Worm (Caenorhabditis elegans): ENCODE data around the gene ani-1.

Gene ani-1

DNA sequence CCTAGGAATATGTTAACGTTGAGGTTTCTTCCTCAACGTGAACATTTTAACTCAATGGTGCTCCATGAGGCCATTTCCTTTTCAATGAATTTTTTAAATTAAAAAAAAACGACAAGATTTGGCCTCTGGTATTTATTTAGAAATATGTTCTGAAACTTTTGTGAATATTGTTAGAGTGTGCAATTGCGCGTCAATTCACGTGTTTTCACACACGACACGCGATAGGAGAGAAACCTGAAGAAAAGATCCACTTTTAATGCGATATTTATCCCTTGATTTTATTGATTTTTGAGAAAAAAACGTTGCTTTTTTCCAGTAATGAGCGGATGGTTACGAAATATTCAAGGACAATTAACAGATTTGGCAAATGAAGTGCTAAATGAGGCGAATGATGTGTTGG is 46.1 kb upstream of the ani-1 start, which contains the start of gene sql-1 (continued):
- TF ChIP-seq fkh-3 (tag; optimal IDR thresholded peaks at IDR 0.05) (peak; percentile 74), F10E7.11 (tag; optimal IDR thresholded peaks at IDR 0.05) (peak; percentile 14), nhr-120 (GFP tag; IDR thresholded peaks at IDR 0.05) (no peak), let-607 (tag; optimal IDR thresholded peaks at IDR 0.05) (no peak), rpc-1 (optimal IDR thresholded peaks at IDR 0.05) (no peak), rpc-1 (tag; optimal IDR thresholded peaks at IDR 0.05) (no peak), lir-1 (GFP tag; conservative IDR thresholded peaks at IDR 0.05) (no peak), Y53G8AR.9 (GFP tag; conservative IDR thresholded peaks at IDR 0.05) (peak; percentile 83), ceh-91 (GFP tag; IDR thresholded peaks at IDR 0.05) (no peak), ztf-26 (tag; optimal IDR thresholded peaks at IDR 0.05) (no peak), ztf-3 (GFP tag; optimal IDR thresholded peaks at IDR 0.05) (no peak), Y56A3A.18 (GFP tag; IDR thresholded peaks at IDR 0.05) (no peak), ceh-79 (tag; optimal IDR thresholded peaks at IDR 0.05) (peak; percentile 30), madf-3 (GFP tag; IDR thresholded peaks at IDR 0.05) (no peak), lin-54 (GFP tag; optimal IDR thresholded peaks at IDR 0.05) (peak; percentile 53), T07F8.4 (tag; optimal IDR thresholded peaks at IDR 0.05) (no peak), rec-8 (tag; optimal IDR thresholded peaks at IDR 0.05) (peak; percentile 11 to 63), D2030.7 (GFP tag; IDR thresholded peaks at IDR 0.05) (no peak), F39B2.1 (GFP tag; IDR thresholded peaks at IDR 0.05) (no peak), nfya-2 (GFP tag; IDR thresholded peaks at IDR 0.05) (peak; percentile 77; the same call in 1 of the 2 replicates), mel-28 (tag; optimal IDR thresholded peaks at IDR 0.05; ENCODE audit: borderline replicate concordance) (no peak), nfyb-1 (GFP tag; IDR thresholded peaks at IDR 0.05) (0 out of 2 replicates have a peak, but pooled peaks have one; percentile 8), mes-4 (tag; optimal IDR thresholded peaks at IDR 0.05) (peak; percentile 41), Y79H2A.3 (GFP tag; conservative IDR thresholded peaks at IDR 0.05) (no peak), C17E4.6 (GFP tag; IDR thresholded peaks at IDR 0.05) (peak; percentile 80; the same call in 1 of the 2 replicates), ama-1 (optimal IDR thresholded peaks at IDR 0.05) (no peak), ama-1 (GFP tag; optimal IDR thresholded peaks at IDR 0.05) (peak; percentile 26 to 84), egl-44 (GFP tag; IDR thresholded peaks at IDR 0.05) (no peak), pbrm-1 (GFP tag; IDR thresholded peaks at IDR 0.05) (no peak), tbp1 (GFP tag; optimal IDR thresholded peaks at IDR 0.05) (peak; percentile 35), B0019.2 (GFP tag; conservative IDR thresholded peaks at IDR 0.05) (0 out of 2 replicates have a peak, but pooled peaks have one; percentile 17), hlh-12 (tag; optimal IDR thresholded peaks at IDR 0.05) (no peak), T26A5.8 (tag; optimal IDR thresholded peaks at IDR 0.05) (peak; percentile 67), lsl-1 (GFP tag; optimal IDR thresholded peaks at IDR 0.05) (peak; percentile 32), hmg-20 (GFP tag; IDR thresholded peaks at IDR 0.05) (no peak), lin-26 (GFP tag; IDR thresholded peaks at IDR 0.05) (no peak), ekl-4 (GFP tag; IDR thresholded peaks at IDR 0.05) (no peak; the same call in 1 of the 2 replicates), lin-35 (GFP tag; optimal IDR thresholded peaks at IDR 0.05) (no peak), ceh-100 (GFP tag; IDR thresholded peaks at IDR 0.05) (0 out of 2 replicates have a peak, but pooled peaks have one; percentile 31), him-1 (tag; optimal IDR thresholded peaks at IDR 0.05) (no peak), nhr-27 (tag; optimal IDR thresholded peaks at IDR 0.05) (peak; percentile 39), tlf-1 (GFP tag; optimal IDR thresholded peaks at IDR 0.05) (no peak), nhr-90 (tag; optimal IDR thresholded peaks at IDR 0.05) (no peak), hlh-26 (GFP tag; conservative IDR thresholded peaks at IDR 0.05) (no peak), egl-18 (GFP tag; IDR thresholded peaks at IDR 0.05) (no peak), madf-6 (GFP tag; IDR thresholded peaks at IDR 0.05) (peak; percentile 65; the same call in 1 of the 2 replicates), zim-3 (tag; optimal IDR thresholded peaks at IDR 0.05) (peak; percentile 37), let-526 (GFP tag; IDR thresholded peaks at IDR 0.05) (no peak), xnd-1 (tag; optimal IDR thresholded peaks at IDR 0.05) (peak; percentile 17), mxl-1 (tag; optimal IDR thresholded peaks at IDR 0.05) (peak; percentile 28)

Measured in whole organism, young adult.